Fruit fly (Drosophila melanogaster) whole organism, embryonic: Measurements from ENCODE around the gene CG17027.
A peak's percentile ranks its signal among the peaks of the same experiment; 100 is the strongest.

Experiments
- CG10209 ChIP-seq: fragments of 200-800 bp; sonication (Bioruptor generic); optimal IDR thresholded peaks from 3 replicates; lab custom pipeline; 2017; ENCODE audit warnings: missing biosample characterization, mild to moderate bottlenecking, missing genetic modification characterization, missing genetic modification reagents
- CG10462 ChIP-seq: fragments of 200-800 bp; sonication (Bioruptor generic); optimal IDR thresholded peaks from 2 replicates; lab custom pipeline; 2016; ENCODE audit warnings: missing biosample characterization, missing genetic modification characterization
- CG10543 ChIP-seq: fragments of 200-800 bp; sonication (Bioruptor generic); optimal IDR thresholded peaks from 3 replicates; lab custom pipeline; 2017; ENCODE audit warnings: missing biosample characterization, mild to moderate bottlenecking, missing genetic modification characterization, moderate library complexity
- CG13775 ChIP-seq: fragments of 200-800 bp; sonication (Bioruptor generic); optimal IDR thresholded peaks from 3 replicates; lab custom pipeline; 2017; ENCODE audit warnings: missing biosample characterization, mild to moderate bottlenecking, missing genetic modification characterization
- CG16813 ChIP-seq: fragments of 200-800 bp; sonication (Bioruptor generic); IDR thresholded peaks from 3 replicates; pipeline ENCODE4 v1.3.6; 2022; ENCODE audit warnings: missing biosample characterization, missing genetic modification characterization; ENCODE audit not compliant: partially characterized antibody
- CG17385 ChIP-seq: fragments of 200-800 bp; sonication (Bioruptor generic); optimal IDR thresholded peaks from 3 replicates; lab custom pipeline; 2018; ENCODE audit warnings: missing biosample characterization, mild to moderate bottlenecking, missing genetic modification characterization
- CG17802 ChIP-seq: fragments of 200-800 bp; sonication (Bioruptor generic); optimal IDR thresholded peaks from 2 replicates; lab custom pipeline; 2018; ENCODE audit warnings: missing biosample characterization, mild to moderate bottlenecking, missing genetic modification characterization, moderate library complexity
- CG31388 ChIP-seq: fragments of 200-800 bp; sonication (Bioruptor generic); optimal IDR thresholded peaks from 2 replicates; lab custom pipeline; 2016; ENCODE audit warnings: missing biosample characterization, missing genetic modification characterization
- CG32772 ChIP-seq: fragments of 200-800 bp; sonication (Bioruptor generic); IDR thresholded peaks from 2 replicates; pipeline ENCODE4 v1.3.6; 2022; ENCODE audit warnings: missing biosample characterization, missing genetic modification characterization
- CG34422 ChIP-seq: fragments of 200-800 bp; sonication (Bioruptor generic); IDR thresholded peaks from 3 replicates; pipeline ENCODE4 v1.3.6; 2022; ENCODE audit warnings: missing biosample characterization, missing genetic modification characterization
- CG3995 ChIP-seq: fragments of 200-800 bp; sonication (Bioruptor generic); optimal IDR thresholded peaks from 3 replicates; lab custom pipeline; 2016; ENCODE audit warnings: missing biosample characterization, missing genetic modification characterization
- CG5953 ChIP-seq: fragments of 200-800 bp; sonication (Bioruptor generic); IDR thresholded peaks from 2 replicates; pipeline ENCODE4 v1.3.6; 2022; ENCODE audit warnings: missing biosample characterization, missing genetic modification characterization
- CG6175 ChIP-seq: fragments of 200-800 bp; sonication (Bioruptor generic); IDR thresholded peaks from 3 replicates; pipeline ENCODE4 v1.3.6; 2022; ENCODE audit warnings: missing biosample characterization, missing genetic modification characterization
- CG7372 ChIP-seq: fragments of 200-800 bp; sonication (Bioruptor generic); IDR thresholded peaks from 2 replicates; pipeline ENCODE4 v1.3.6; 2022; ENCODE audit warnings: missing biosample characterization, missing genetic modification characterization
- CG8478 ChIP-seq: fragments of >200 bp; optimal IDR thresholded peaks from 2 replicates; lab custom pipeline; 2018
- CG9817 ChIP-seq: fragments of 200-800 bp; sonication (Bioruptor generic); optimal IDR thresholded peaks from 2 replicates; lab custom pipeline; 2018; ENCODE audit warnings: missing biosample characterization, mild to moderate bottlenecking, missing genetic modification characterization, moderate library complexity
- CG9876 ChIP-seq: fragments of 200-800 bp; sonication (Bioruptor generic); optimal IDR thresholded peaks from 2 replicates; lab custom pipeline; 2016; ENCODE audit warnings: missing biosample characterization, missing genetic modification characterization
- Chrac-16 ChIP-seq: fragments of 200-800 bp; sonication (Bioruptor generic); optimal IDR thresholded peaks from 3 replicates; lab custom pipeline; 2016; ENCODE audit warnings: missing biosample characterization, missing genetic modification characterization
- Dbx ChIP-seq: fragments of 200-800 bp; sonication (Bioruptor generic); IDR thresholded peaks from 3 replicates; pipeline ENCODE4 v1.3.6; 2022; ENCODE audit warnings: missing biosample characterization, missing genetic modification characterization
- Deaf1 ChIP-seq: fragments of 200-800 bp; optimal IDR thresholded peaks from 3 replicates; lab custom pipeline; 2019; ENCODE audit warnings: missing biosample characterization, mild to moderate bottlenecking, missing genetic modification characterization, moderate library complexity
- Dp ChIP-seq: fragments of 200-800 bp; sonication (Bioruptor generic); optimal IDR thresholded peaks from 2 replicates; lab custom pipeline; 2018; ENCODE audit warnings: missing biosample characterization, mild to moderate bottlenecking, missing genetic modification characterization, moderate library complexity
- MESR4 ChIP-seq: fragments of 200-800 bp; sonication (Bioruptor generic); optimal IDR thresholded peaks from 2 replicates; lab custom pipeline; 2018; ENCODE audit warnings: missing biosample characterization, mild to moderate bottlenecking, missing genetic modification characterization, moderate library complexity
- Nf-YC ChIP-seq: fragments of 200-800 bp; optimal IDR thresholded peaks from 3 replicates; lab custom pipeline; 2019; ENCODE audit warnings: missing biosample characterization, mild to moderate bottlenecking, missing genetic modification characterization, moderate library complexity
- Poxn ChIP-seq: fragments of 200-800 bp; sonication (Bioruptor generic); IDR thresholded peaks from 2 replicates; pipeline ENCODE4 v1.3.6; 2022; ENCODE audit warnings: missing biosample characterization, missing genetic modification characterization
- al ChIP-seq: fragments of 200-800 bp; sonication (Bioruptor generic); IDR thresholded peaks from 2 replicates; pipeline ENCODE4 v1.3.6; 2022; ENCODE audit warnings: missing biosample characterization, missing genetic modification characterization
- ase ChIP-seq: fragments of 200-800 bp; sonication (Bioruptor generic); IDR thresholded peaks from 3 replicates; pipeline ENCODE4 v1.3.6; 2022; ENCODE audit warnings: missing biosample characterization, missing genetic modification characterization
- bab2 ChIP-seq: fragments of 200-800 bp; sonication (Bioruptor generic); optimal IDR thresholded peaks from 2 replicates; lab custom pipeline; 2016; ENCODE audit warnings: missing biosample characterization, missing genetic modification characterization
- bbx ChIP-seq: fragments of 200-800 bp; sonication (Bioruptor generic); IDR thresholded peaks from 2 replicates; pipeline ENCODE4 v1.3.6; 2022; ENCODE audit warnings: missing biosample characterization, missing genetic modification characterization; ENCODE audit not compliant: partially characterized antibody
- bsh ChIP-seq, 2 experiments: fragments of 200-800 bp; sonication (Bioruptor generic); optimal IDR thresholded peaks; 2 replicates each; lab custom pipeline; 2017 to 2018; ENCODE audit warnings: mild to moderate bottlenecking in 2 of 2, missing biosample characterization in 2 of 2, missing genetic modification characterization in 2 of 2, moderate library complexity in 1 of 2
- danr ChIP-seq: fragments of 200-800 bp; sonication (Bioruptor generic); IDR thresholded peaks from 2 replicates; pipeline ENCODE4 v1.3.6; 2022; ENCODE audit warnings: missing biosample characterization, missing genetic modification characterization
- eve ChIP-seq, 2 experiments: fragments of >200 bp; optimal IDR thresholded peaks; 2 replicates each; lab custom pipeline; 2017; ENCODE audit warnings: missing biosample characterization in 2 of 2, missing genetic modification characterization in 2 of 2
- fd3F ChIP-seq: fragments of 200-800 bp; sonication (Bioruptor generic); optimal IDR thresholded peaks from 2 replicates; lab custom pipeline; 2018; ENCODE audit warnings: missing biosample characterization, mild to moderate bottlenecking, missing genetic modification characterization, moderate library complexity
- fu2 ChIP-seq: fragments of 200-800 bp; sonication (Bioruptor generic); optimal IDR thresholded peaks from 2 replicates; lab custom pipeline; 2016; ENCODE audit warnings: missing biosample characterization, missing genetic modification characterization
- gcm ChIP-seq: fragments of 200-800 bp; sonication (Bioruptor generic); optimal IDR thresholded peaks from 2 replicates; lab custom pipeline; 2019; ENCODE audit warnings: missing biosample characterization, mild to moderate bottlenecking, missing genetic modification characterization, moderate library complexity
- gsb ChIP-seq: fragments of 200-800 bp; sonication (Bioruptor generic); IDR thresholded peaks from 2 replicates; pipeline ENCODE4 v1.3.6; 2022; ENCODE audit warnings: missing biosample characterization, missing genetic modification characterization
- h ChIP-seq: fragments of >200 bp; optimal IDR thresholded peaks from 2 replicates; lab custom pipeline; 2017
- insv ChIP-seq, 2 experiments: fragments of 200-800 bp; sonication (Bioruptor generic); optimal IDR thresholded peaks; 3 replicates each; lab custom pipeline; 2016 to 2018; ENCODE audit warnings: missing biosample characterization in 2 of 2, missing genetic modification characterization in 2 of 2
- kay ChIP-seq: fragments of 200-800 bp; sonication (Bioruptor generic); optimal IDR thresholded peaks from 2 replicates; lab custom pipeline; 2016; ENCODE audit warnings: missing biosample characterization, missing genetic modification characterization
- lbe ChIP-seq: fragments of 200-800 bp; sonication (Bioruptor generic); optimal IDR thresholded peaks from 2 replicates; lab custom pipeline; 2016; ENCODE audit warnings: missing biosample characterization, mild to moderate bottlenecking, missing genetic modification characterization
- lilli ChIP-seq: fragments of 200-800 bp; sonication (Bioruptor generic); optimal IDR thresholded peaks from 3 replicates; lab custom pipeline; 2016; ENCODE audit warnings: missing biosample characterization, missing genetic modification characterization
- luna ChIP-seq: fragments of 200-800 bp; sonication (Bioruptor generic); optimal IDR thresholded peaks from 2 replicates; lab custom pipeline; 2016; ENCODE audit warnings: missing biosample characterization, missing genetic modification characterization
- maf-S ChIP-seq: fragments of 200-800 bp; sonication (Bioruptor generic); optimal IDR thresholded peaks from 2 replicates; lab custom pipeline; 2016; ENCODE audit warnings: missing biosample characterization, missing genetic modification characterization
- mirr ChIP-seq: fragments of 200-800 bp; sonication (Bioruptor generic); optimal IDR thresholded peaks from 3 replicates; lab custom pipeline; 2018; ENCODE audit warnings: missing biosample characterization, mild to moderate bottlenecking, missing genetic modification characterization
- oc ChIP-seq: fragments of 200-800 bp; sonication (Bioruptor generic); optimal IDR thresholded peaks from 2 replicates; lab custom pipeline; 2018; ENCODE audit warnings: missing biosample characterization, mild to moderate bottlenecking, missing genetic modification characterization, moderate library complexity
- ro ChIP-seq: fragments of 200-800 bp; sonication (Bioruptor generic); IDR thresholded peaks from 2 replicates; pipeline ENCODE4 v1.3.6; 2022; ENCODE audit warnings: missing biosample characterization, missing genetic modification characterization
- sd ChIP-seq: fragments of 200-800 bp; sonication (Bioruptor generic); optimal IDR thresholded peaks from 3 replicates; lab custom pipeline; 2018; ENCODE audit warnings: missing biosample characterization, mild to moderate bottlenecking, missing genetic modification characterization, moderate library complexity
- sima ChIP-seq: fragments of 200-800 bp; sonication (Bioruptor generic); optimal IDR thresholded peaks from 2 replicates; lab custom pipeline; 2016; ENCODE audit warnings: missing biosample characterization, missing genetic modification characterization
- sisA ChIP-seq: fragments of 200-800 bp; sonication (Bioruptor generic); IDR thresholded peaks from 2 replicates; pipeline ENCODE4 v1.3.6; 2022; ENCODE audit warnings: missing biosample characterization, missing genetic modification characterization
- sob ChIP-seq: fragments of 200-800 bp; sonication (Bioruptor generic); IDR thresholded peaks from 2 replicates; pipeline ENCODE4 v1.3.6; 2022; ENCODE audit warnings: missing biosample characterization, missing genetic modification characterization
- sug ChIP-seq: fragments of 200-800 bp; optimal IDR thresholded peaks from 2 replicates; lab custom pipeline; 2019; ENCODE audit warnings: missing biosample characterization, mild to moderate bottlenecking, missing genetic modification characterization, moderate library complexity
- tap ChIP-seq: fragments of 200-800 bp; optimal IDR thresholded peaks from 3 replicates; lab custom pipeline; 2019; ENCODE audit warnings: missing biosample characterization, mild to moderate bottlenecking, missing genetic modification characterization, moderate library complexity
- tin ChIP-seq: fragments of 200-800 bp; sonication (Bioruptor generic); optimal IDR thresholded peaks from 3 replicates; lab custom pipeline; 2016; ENCODE audit warnings: missing biosample characterization, missing genetic modification characterization
- zfh2 ChIP-seq: fragments of 200-800 bp; sonication (Bioruptor generic); optimal IDR thresholded peaks from 2 replicates; lab custom pipeline; 2016; ENCODE audit warnings: missing biosample characterization, missing genetic modification characterization

Gene CG17027

DNA sequence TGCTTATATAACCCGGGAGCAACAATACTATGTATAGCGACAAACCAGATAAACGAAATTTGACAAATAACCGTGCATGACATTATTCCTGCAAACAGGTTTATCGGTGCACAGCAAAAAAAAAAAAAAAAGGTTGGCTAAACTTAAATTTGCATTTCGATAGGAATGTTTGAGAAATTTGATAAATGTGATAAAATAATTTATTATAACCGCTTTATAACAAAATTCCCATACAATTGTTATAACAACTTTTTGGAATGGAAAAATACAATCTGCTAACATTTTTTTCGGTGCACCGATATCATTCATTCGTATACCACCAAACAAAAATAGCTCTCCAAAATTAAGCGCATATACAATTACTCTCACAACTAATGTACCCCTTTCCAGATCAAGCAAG lies 2.3 kb upstream of the CG17027 start (continued):
- TF ChIP-seq bab2 (GFP tag; lab: Kevin White, UChicago): peak; percentile 31
- peak; percentile 47 for TF ChIP-seq lilli (GFP tag; lab: Kevin White, UChicago)
- no peak for TF ChIP-seq luna
- no peak for TF ChIP-seq CG16813 (GFP tag; lab: Robert Waterston, UW)
- TF ChIP-seq CG7372 (GFP tag; lab: Robert Waterston, UW): peak; percentile 62
- TF ChIP-seq mirr (GFP tag; lab: Kevin White, UChicago): no peak
- no peak for TF ChIP-seq fd3F (GFP tag; lab: Kevin White, UChicago)
- peak in 1 of 2 experiments; percentile 36 for TF ChIP-seq bsh (GFP tag; optimal IDR thresholded peaks at IDR 0.05; lab: Kevin White, UChicago)
- peak; percentile 11 for TF ChIP-seq Nf-YC
- peak; percentile 36; the same call in 1 of the 2 replicates for TF ChIP-seq sob (GFP tag; lab: Robert Waterston, UW)
- TF ChIP-seq sima: no peak
- no peak for TF ChIP-seq CG9817 (tag; lab: Kevin White, UChicago)
- peak; percentile 58; the same call in 1 of the 2 replicates for TF ChIP-seq al (GFP tag; lab: Robert Waterston, UW)
- no peak for TF ChIP-seq Poxn
- TF ChIP-seq MESR4 (GFP tag; lab: Kevin White, UChicago): no peak
- no peak for TF ChIP-seq insv (GFP tag; optimal IDR thresholded peaks at IDR 0.05; lab: Kevin White, UChicago)
- no peak for TF ChIP-seq sd (tag; lab: Kevin White, UChicago)
- peak; percentile 30 for TF ChIP-seq tin (GFP tag; lab: Kevin White, UChicago)
- no peak for TF ChIP-seq ro (GFP tag; lab: Robert Waterston, UW)
- TF ChIP-seq CG6175 (GFP tag; lab: Robert Waterston, UW): no peak
- TF ChIP-seq CG17802 (tag; lab: Kevin White, UChicago): no peak
- TF ChIP-seq gsb (GFP tag; lab: Robert Waterston, UW): peak; percentile 71
- no peak for TF ChIP-seq CG5953 (GFP tag; lab: Robert Waterston, UW)
- TF ChIP-seq Dp: no peak
- no peak for TF ChIP-seq zfh2
- TF ChIP-seq CG13775 (GFP tag; lab: Kevin White, UChicago): no peak
- peak; percentile 58; the same call in 1 of the 3 replicates for TF ChIP-seq Dbx (GFP tag; lab: Robert Waterston, UW)
- peak; percentile 4 for TF ChIP-seq gcm (GFP tag; lab: Kevin White, UChicago)
- peak; percentile 28 for TF ChIP-seq CG10209 (GFP tag; lab: Kevin White, UChicago)
- TF ChIP-seq sug (tag; lab: Kevin White, UChicago): no peak
- peak; percentile 28 for TF ChIP-seq tap
- peak; percentile 14 for TF ChIP-seq CG10543 (GFP tag; lab: Kevin White, UChicago)
- no peak for TF ChIP-seq CG31388 (GFP tag; lab: Kevin White, UChicago)
- TF ChIP-seq bbx (GFP tag; lab: Robert Waterston, UW): no peak
- TF ChIP-seq lbe (GFP tag; lab: Kevin White, UChicago): peak; percentile 81
- TF ChIP-seq sisA: peak; percentile 42
- TF ChIP-seq h: no peak
- TF ChIP-seq CG32772 (GFP tag; lab: Robert Waterston, UW): no peak
- peak; percentile 64; the same call in 2 of the 3 replicates for TF ChIP-seq ase
- TF ChIP-seq eve (GFP tag; optimal IDR thresholded peaks at IDR 0.05; lab: Kevin White, UChicago): no peak
- peak; percentile 67; the same call in 2 of the 3 replicates for TF ChIP-seq CG34422 (GFP tag; lab: Robert Waterston, UW)
- no peak for TF ChIP-seq CG3995 (GFP tag; lab: Kevin White, UChicago)
- TF ChIP-seq Deaf1 (tag; lab: Kevin White, UChicago): peak; percentile 15
- no peak for TF ChIP-seq Chrac-16 (GFP tag; lab: Kevin White, UChicago)
- TF ChIP-seq CG8478 (lab: Kevin White, UChicago): no peak
- TF ChIP-seq CG9876 (GFP tag; lab: Kevin White, UChicago): no peak
- no peak for TF ChIP-seq kay (GFP tag; lab: Kevin White, UChicago)
- no peak for TF ChIP-seq maf-S (GFP tag; lab: Kevin White, UChicago)
- TF ChIP-seq oc (tag; lab: Kevin White, UChicago): no peak
- TF ChIP-seq danr: peak; percentile 31; the same call in 1 of the 2 replicates
- TF ChIP-seq CG10462 (GFP tag; lab: Kevin White, UChicago): no peak
- peak; percentile 32 for TF ChIP-seq CG17385 (GFP tag; lab: Kevin White, UChicago)
- TF ChIP-seq fu2: no peak
